Worm (Caenorhabditis elegans) whole organism, late embryonic: ENCODE measurements around the gene C39E9.8.

Source experiments
- elt-2 ChIP-seq: sonication (generic microtip); optimal IDR thresholded peaks from 2 replicates; lab custom pipeline; 2016; ENCODE audit warnings: missing genetic modification reagents, missing genetic modification characterization, missing compliant biosample characterization
- fkh-10 ChIP-seq: fragments of 150-350 bp; optimal IDR thresholded peaks from 2 replicates; lab custom pipeline; 2014; ENCODE audit warnings: missing biosample characterization, missing genetic modification reagents, missing genetic modification characterization
- pqm-1 ChIP-seq: sonication (generic microtip); optimal IDR thresholded peaks from 2 replicates; lab custom pipeline; 2016; ENCODE audit warnings: missing genetic modification characterization, missing compliant biosample characterization

DNA sequence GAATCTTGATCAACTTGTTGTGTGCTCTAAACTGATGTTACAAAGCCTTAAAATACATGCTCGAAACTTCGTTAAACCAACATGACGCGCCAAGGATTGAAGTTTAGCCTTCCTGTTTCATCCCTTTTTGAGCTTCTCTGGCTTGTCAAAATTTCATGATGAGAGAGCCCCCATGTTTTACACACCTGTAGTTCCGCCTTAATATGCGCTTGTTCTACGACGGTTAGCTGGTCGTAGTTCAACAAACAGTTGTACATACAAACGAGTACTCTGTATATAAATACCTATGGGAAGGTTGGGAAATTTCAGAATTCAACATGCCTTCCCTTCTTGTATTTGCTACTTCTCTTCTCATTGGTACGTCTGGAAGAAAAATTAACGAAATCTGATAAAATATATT, 10.8 kb upstream of the C39E9.8 start, which contains the start of gene scl-6:
- TF ChIP-seq pqm-1 (tag; lab: Kevin White, UChicago) (no peak), elt-2 (tag; lab: Kevin White, UChicago) (no peak), fkh-10 (no peak)
